Worm (Caenorhabditis elegans) whole organism, L4 larva: Measurements from ENCODE around the gene daz-1.

Experiments used
- F26F4.8 ChIP-seq: fragments of 200-800 bp; sonication (Bioruptor generic); conservative IDR thresholded peaks from 2 replicates; pipeline ENCODE4 v1.3.6; 2022; ENCODE audit warnings: missing genetic modification characterization, missing compliant biosample characterization
- F37D6.2 ChIP-seq: sonication (generic microtip); optimal IDR thresholded peaks from 2 replicates; lab custom pipeline; 2016; ENCODE audit warnings: mild to moderate bottlenecking, missing genetic modification characterization, missing compliant biosample characterization
- F49E8.2 ChIP-seq: sonication (generic microtip); optimal IDR thresholded peaks from 2 replicates; lab custom pipeline; 2016; ENCODE audit warnings: missing compliant biosample characterization, mild to moderate bottlenecking, missing genetic modification characterization, borderline replicate concordance
- T20F7.1 ChIP-seq: fragments of 200-800 bp; sonication (Bioruptor generic); optimal IDR thresholded peaks from 2 replicates; lab custom pipeline; 2018; ENCODE audit warnings: mild to moderate bottlenecking, missing genetic modification characterization, missing compliant biosample characterization
- T26A8.4 ChIP-seq: fragments of 200-800 bp; sonication (Bioruptor generic); IDR thresholded peaks from 2 replicates; pipeline ENCODE4 v1.3.6; 2022; ENCODE audit warnings: missing genetic modification characterization, missing compliant biosample characterization
- Y48G9A.11 ChIP-seq: fragments of 200-800 bp; sonication (Bioruptor generic); IDR thresholded peaks from 2 replicates; pipeline ENCODE4 v1.3.6; 2022; ENCODE audit warnings: missing genetic modification reagents, missing genetic modification characterization, missing compliant biosample characterization
- Y75B8A.6 ChIP-seq: fragments of 200-800 bp; sonication (Bioruptor generic); IDR thresholded peaks from 2 replicates; pipeline ENCODE4 v1.3.6; 2022; ENCODE audit warnings: missing genetic modification reagents, missing genetic modification characterization, missing compliant biosample characterization
- aha-1 ChIP-seq: fragments of 150-350 bp; peaks from one replicate; lab custom pipeline; 2014; ENCODE audit warnings: missing biosample characterization, missing genetic modification characterization
- aly-2 ChIP-seq: sonication (generic microtip); optimal IDR thresholded peaks from 2 replicates; lab custom pipeline; 2018; ENCODE audit warnings: missing biosample characterization, missing genetic modification characterization
- arid-1 ChIP-seq: fragments of 200-800 bp; sonication (Bioruptor generic); conservative IDR thresholded peaks from 2 replicates; pipeline ENCODE4 v1.3.6; 2022; ENCODE audit warnings: missing genetic modification reagents, missing genetic modification characterization, missing compliant biosample characterization
- ceh-44 ChIP-seq: fragments of 200-800 bp; sonication (Bioruptor generic); IDR thresholded peaks from 2 replicates; pipeline ENCODE4 v1.3.6; 2022; ENCODE audit warnings: missing genetic modification reagents, missing genetic modification characterization, missing compliant biosample characterization
- ceh-62 ChIP-seq: sonication (generic microtip); optimal IDR thresholded peaks from 2 replicates; lab custom pipeline; 2017; ENCODE audit warnings: missing biosample characterization, missing genetic modification characterization
- ceh-82 ChIP-seq: sonication (generic microtip); optimal IDR thresholded peaks from 2 replicates; lab custom pipeline; 2017; ENCODE audit warnings: missing biosample characterization, missing genetic modification characterization
- ctbp-1 ChIP-seq: fragments of 200-800 bp; sonication (Bioruptor generic); IDR thresholded peaks from 2 replicates; pipeline ENCODE4 v1.3.6; 2022; ENCODE audit warnings: missing genetic modification reagents, missing genetic modification characterization, missing compliant biosample characterization
- daf-16 ChIP-seq, 3 experiments: sonication (generic microtip); optimal IDR thresholded peaks; 2 replicates each; lab custom pipeline; 2016 to 2017; ENCODE audit warnings: missing genetic modification characterization in 3 of 3, missing genetic modification reagents in 3 of 3, mild to moderate bottlenecking in 2 of 3, missing compliant biosample characterization in 2 of 3, missing biosample characterization in 1 of 3, moderate library complexity in 1 of 3
- dpl-1 ChIP-seq: fragments of 150-350 bp; optimal IDR thresholded peaks from 2 replicates; lab custom pipeline; 2014; ENCODE audit warnings: missing biosample characterization, missing genetic modification reagents, missing genetic modification characterization
- duxl-1 ChIP-seq: sonication (generic microtip); optimal IDR thresholded peaks from 2 replicates; lab custom pipeline; 2016; ENCODE audit warnings: mild to moderate bottlenecking, missing genetic modification characterization, moderate library complexity, missing compliant biosample characterization; ENCODE audit not compliant: poor library complexity
- dve-1 ChIP-seq: sonication (generic microtip); optimal IDR thresholded peaks from 2 replicates; lab custom pipeline; 2017; ENCODE audit warnings: antibody characterized with exemption, mild to moderate bottlenecking, missing genetic modification characterization, missing compliant biosample characterization; ENCODE audit not compliant: insufficient read depth
- fos-1 ChIP-seq: fragments of 150-350 bp; optimal IDR thresholded peaks from 2 replicates; lab custom pipeline; 2014; ENCODE audit warnings: missing biosample characterization, missing genetic modification characterization
- gei-8 ChIP-seq: fragments of 200-800 bp; sonication (Bioruptor generic); optimal IDR thresholded peaks from 2 replicates; lab custom pipeline; 2018; ENCODE audit warnings: mild to moderate bottlenecking, missing genetic modification characterization, missing compliant biosample characterization
- hif-1 ChIP-seq, 2 experiments: sonication (generic microtip); optimal IDR thresholded peaks; 2 replicates each; lab custom pipeline; 2016 to 2017; ENCODE audit warnings: missing compliant biosample characterization in 2 of 2, missing genetic modification characterization in 2 of 2, missing genetic modification reagents in 2 of 2, missing genotype in 2 of 2, mild to moderate bottlenecking in 1 of 2
- hlh-11 ChIP-seq: fragments of 200-800 bp; sonication (Bioruptor generic); optimal IDR thresholded peaks from 2 replicates; lab custom pipeline; 2018; ENCODE audit warnings: mild to moderate bottlenecking, missing genetic modification characterization, missing compliant biosample characterization
- lim-7 ChIP-seq: fragments of 200-800 bp; sonication (Bioruptor generic); IDR thresholded peaks from 2 replicates; pipeline ENCODE4 v1.3.6; 2022; ENCODE audit warnings: missing genetic modification characterization, missing compliant biosample characterization
- lin-15B ChIP-seq: fragments of 150-350 bp; sonication (generic microtip); optimal IDR thresholded peaks from 3 replicates; lab custom pipeline; 2014; ENCODE audit warnings: missing biosample characterization, missing genetic modification characterization
- mxl-2 ChIP-seq: fragments of 200-800 bp; sonication (Bioruptor generic); conservative IDR thresholded peaks from 2 replicates; pipeline ENCODE4 v1.3.6; 2022; ENCODE audit warnings: missing genetic modification reagents, missing genetic modification characterization, missing compliant biosample characterization
- mxl-3 ChIP-seq: fragments of 200-800 bp; sonication (Bioruptor generic); optimal IDR thresholded peaks from 2 replicates; lab custom pipeline; 2018; ENCODE audit warnings: mild to moderate bottlenecking, missing genetic modification characterization, missing compliant biosample characterization
- nhr-28 ChIP-seq: fragments of 150-350 bp; optimal IDR thresholded peaks from 2 replicates; lab custom pipeline; 2014; ENCODE audit warnings: missing biosample characterization, missing genetic modification characterization
- nhr-42 ChIP-seq: fragments of 200-800 bp; sonication (Bioruptor generic); IDR thresholded peaks from 2 replicates; pipeline ENCODE4 v1.3.6; 2022; ENCODE audit warnings: missing genetic modification characterization, missing compliant biosample characterization
- pqm-1 ChIP-seq: sonication (generic microtip); optimal IDR thresholded peaks from 2 replicates; lab custom pipeline; 2017; ENCODE audit warnings: missing biosample characterization, missing genetic modification characterization
- saeg-2 ChIP-seq: fragments of 200-800 bp; sonication (Bioruptor generic); IDR thresholded peaks from 2 replicates; pipeline ENCODE4 v1.3.6; 2022; ENCODE audit warnings: missing genetic modification reagents, missing genetic modification characterization, missing compliant biosample characterization
- set-16 ChIP-seq: fragments of 200-800 bp; sonication (Bioruptor generic); IDR thresholded peaks from 2 replicates; pipeline ENCODE4 v1.3.6; 2022; ENCODE audit warnings: missing genetic modification reagents, missing genetic modification characterization, missing compliant biosample characterization
- skn-1 ChIP-seq: fragments of 150-350 bp; optimal IDR thresholded peaks from 2 replicates; lab custom pipeline; 2014; ENCODE audit warnings: missing biosample characterization, missing genetic modification characterization
- spr-3 ChIP-seq: fragments of 200-800 bp; sonication (Bioruptor generic); optimal IDR thresholded peaks from 2 replicates; lab custom pipeline; 2018; ENCODE audit warnings: mild to moderate bottlenecking, missing genetic modification characterization, missing compliant biosample characterization
- tag-97 ChIP-seq: fragments of 200-800 bp; sonication (Bioruptor generic); IDR thresholded peaks from 2 replicates; pipeline ENCODE4 v1.3.6; 2022; ENCODE audit warnings: missing genetic modification characterization, missing compliant biosample characterization
- unc-130 ChIP-seq: sonication (generic microtip); optimal IDR thresholded peaks from 2 replicates; lab custom pipeline; 2016; ENCODE audit warnings: missing genetic modification reagents, missing genetic modification characterization, missing compliant biosample characterization
- unc-62 ChIP-seq, 3 experiments: fragments of 150-350 bp in 1 of 3; sonication (generic microtip); optimal IDR thresholded peaks in 2 of 3; peaks in 1 of 3; 1 replicate in 1 of 3; 2 replicates in 2 of 3; lab custom pipeline; 2014 to 2017; ENCODE audit warnings: missing biosample characterization in 3 of 3, missing genetic modification characterization in 3 of 3, missing genetic modification reagents in 3 of 3, missing genotype in 1 of 3
- vab-7 ChIP-seq: fragments of 200-800 bp; sonication (Bioruptor generic); IDR thresholded peaks from 2 replicates; pipeline ENCODE4 v1.3.6; 2022; ENCODE audit warnings: missing genetic modification reagents, missing genetic modification characterization, missing compliant biosample characterization
- zag-1 ChIP-seq: fragments of 150-350 bp; optimal IDR thresholded peaks from 2 replicates; lab custom pipeline; 2014; ENCODE audit warnings: missing biosample characterization, missing genetic modification characterization
- ztf-7 ChIP-seq: fragments of 150-350 bp; optimal IDR thresholded peaks from 2 replicates; lab custom pipeline; 2014; ENCODE audit warnings: missing biosample characterization, missing genetic modification characterization

The daz-1 gene

DNA sequence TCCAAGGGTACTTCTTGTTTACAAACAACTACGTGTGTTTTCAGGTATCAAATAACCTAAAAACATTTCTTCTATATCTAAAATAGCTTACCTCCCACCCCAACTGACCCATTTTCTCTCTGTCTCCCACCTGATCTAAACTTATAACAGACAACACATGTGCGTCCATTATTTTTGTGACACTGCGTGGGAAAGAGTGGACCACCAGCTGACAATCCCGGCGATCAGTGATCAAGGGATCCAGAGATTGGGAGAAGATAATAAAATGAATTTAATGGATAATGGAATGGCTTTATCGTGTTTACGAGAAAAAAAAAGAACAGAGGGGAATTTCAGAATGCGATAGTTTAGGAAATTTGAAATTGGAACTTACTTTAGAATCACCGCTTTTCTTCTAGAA is 6.9 kb upstream of the daz-1 start:
- TF ChIP-seq lin-15B (no peak), ceh-82 (no peak), mxl-3 (peak; percentile 52), daf-16 (GFP tag; optimal IDR thresholded peaks at IDR 0.05; lab: Kevin White, UChicago) (peak in 1 of 2 experiments; percentile 87), daf-16 (tag; optimal IDR thresholded peaks at IDR 0.05; lab: Kevin White, UChicago) (no peak), pqm-1 (tag; lab: Kevin White, UChicago) (no peak)

DNA sequence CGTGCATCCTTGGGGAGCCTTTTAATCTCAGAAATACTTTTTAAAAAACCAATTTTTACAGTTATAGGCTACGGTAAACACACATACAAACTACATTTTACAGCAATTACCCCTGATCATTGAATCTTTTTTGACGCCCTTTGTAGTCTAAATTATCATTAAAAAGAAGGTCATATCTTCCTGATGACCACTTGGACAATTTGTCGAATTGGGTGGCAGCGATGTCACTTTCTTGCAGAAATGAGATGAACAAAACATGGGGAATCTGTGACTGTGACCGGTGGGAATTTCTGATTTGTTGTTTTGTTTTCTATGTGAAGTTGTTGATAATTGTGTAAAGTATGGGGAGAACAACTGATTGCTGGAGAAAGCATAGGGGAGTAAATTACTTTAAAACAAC is 6.5 kb upstream of the daz-1 start:
- TF ChIP-seq vab-7 (GFP tag; lab: Robert Waterston, UW) (no peak), duxl-1 (no peak), nhr-28 (tag; lab: Kevin White, UChicago) (peak; percentile 79), arid-1 (GFP tag; lab: Robert Waterston, UW) (no peak), skn-1 (tag; lab: Kevin White, UChicago) (no peak), lim-7 (GFP tag; lab: Robert Waterston, UW) (no peak), set-16 (GFP tag; lab: Robert Waterston, UW) (no peak), F49E8.2 (no peak), unc-62 (GFP tag; optimal IDR thresholded peaks at IDR 0.05 in 1 of 2; lab: Kevin White, UChicago) (peak in 1 of 2 experiments; percentile 82), unc-62 (tag; optimal IDR thresholded peaks at IDR 0.05; lab: Kevin White, UChicago) (no peak), ctbp-1 (GFP tag; lab: Robert Waterston, UW) (no peak), dve-1 (tag; lab: Kevin White, UChicago) (no peak)

DNA sequence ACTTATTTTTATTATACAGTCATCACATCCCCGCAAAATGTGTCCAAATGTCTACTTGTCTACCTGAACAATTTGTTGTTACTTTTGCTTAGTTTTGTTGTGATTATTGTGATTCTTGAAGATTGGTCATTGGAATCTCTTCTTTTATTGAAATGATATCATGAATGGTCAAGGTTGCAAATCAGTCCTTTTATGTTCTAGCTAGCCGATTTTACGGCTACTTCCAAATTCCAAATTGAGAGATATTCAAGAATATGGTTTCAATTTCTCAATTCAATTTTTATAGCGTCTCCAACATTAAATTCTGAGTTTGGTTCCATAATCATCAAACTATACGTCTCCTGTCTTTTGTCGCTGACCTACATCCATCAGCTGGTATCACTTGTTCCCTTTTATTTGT is 4.8 kb upstream of the daz-1 start:
- peak; percentile 82 for TF ChIP-seq aha-1
- no peak for TF ChIP-seq mxl-2 (GFP tag; lab: Robert Waterston, UW)
- TF ChIP-seq, all 104 proteins: peak for 1

DNA sequence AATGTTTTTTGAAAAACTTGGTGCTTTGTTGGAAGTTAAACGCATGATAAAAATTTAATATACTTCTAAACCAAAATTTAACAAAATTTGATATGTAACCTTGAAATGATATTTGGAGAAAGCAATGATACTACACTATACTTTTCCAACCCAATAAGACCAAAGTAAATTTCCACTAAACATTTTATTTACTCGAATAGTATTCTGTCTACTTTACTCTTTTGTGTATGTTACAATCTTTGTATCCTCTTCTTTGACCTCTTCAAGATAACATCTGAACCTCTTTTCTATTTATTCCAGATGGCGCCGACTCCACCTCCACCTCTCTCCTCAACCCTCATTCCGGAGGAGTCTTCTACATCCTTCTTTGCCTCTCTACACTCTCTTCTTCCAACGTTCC is 2.6 kb upstream of the daz-1 start, which contains the start of gene dhs-5:
Gene dhs-5, plus strand, starts transcription at position 301 of the 400 bp plus-strand sequence.
- TF ChIP-seq hif-1 (tag; optimal IDR thresholded peaks at IDR 0.05; lab: Kevin White, UChicago) (no peak), zag-1 (no peak)
- TF ChIP-seq, all 104 proteins: peak for 0

DNA sequence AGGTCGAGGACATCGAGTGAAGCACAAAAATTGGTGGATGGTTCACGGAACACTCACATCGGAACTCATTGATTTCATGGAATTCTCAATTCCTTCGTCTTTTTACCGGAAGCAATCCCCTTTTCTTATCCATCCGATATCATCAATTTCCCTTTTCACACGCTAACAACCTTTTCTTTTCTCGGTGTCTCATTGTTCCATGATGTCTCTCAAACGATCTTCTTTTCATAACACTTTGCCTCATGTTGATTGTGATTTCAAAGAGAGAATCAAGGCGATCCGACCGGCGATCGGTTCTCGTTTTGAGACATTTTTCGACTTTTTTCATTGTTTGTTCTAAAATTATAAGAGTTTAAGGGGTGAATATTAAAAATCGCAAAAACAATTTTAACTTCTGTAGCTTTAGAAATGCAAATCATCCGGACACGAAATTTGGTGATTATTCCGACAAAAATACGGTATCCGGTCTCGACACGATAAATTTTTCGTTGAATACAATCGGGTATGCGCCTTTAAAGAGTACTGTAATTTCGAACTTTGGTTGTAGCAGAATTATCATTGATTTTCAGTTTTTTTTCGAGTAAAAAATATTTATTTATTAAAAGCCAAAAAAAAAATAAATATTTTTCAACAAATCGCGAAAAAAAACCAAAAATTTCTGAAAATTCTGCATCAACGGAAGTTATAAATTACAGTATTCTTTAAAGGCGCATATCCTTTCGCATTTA is 2.7 kb downstream of the daz-1 start:
- TF ChIP-seq mxl-3 = peak; percentile 25
- peak; percentile 27 for TF ChIP-seq nhr-28 (tag; lab: Kevin White, UChicago)
- TF ChIP-seq hlh-11 (tag; lab: Kevin White, UChicago) = no peak

DNA sequence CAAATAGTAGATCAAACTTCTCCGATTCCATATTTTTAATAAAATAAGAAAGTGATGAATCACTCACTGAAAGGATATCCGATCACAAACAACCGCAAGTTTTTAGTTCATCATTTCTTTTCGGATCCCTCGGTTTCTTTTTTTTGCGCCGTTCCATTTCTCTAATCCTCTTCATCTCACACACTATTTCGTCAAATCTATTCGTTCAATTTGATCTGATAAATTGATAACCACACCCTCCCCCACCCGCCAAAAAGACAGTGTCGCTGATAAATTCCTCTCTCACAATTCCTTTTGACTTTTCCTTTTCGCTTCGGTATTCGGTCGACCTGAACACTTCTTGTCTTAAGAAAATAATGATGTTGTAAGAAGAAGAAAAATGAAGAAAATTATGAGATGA is 3.4 kb downstream of the daz-1 start:
- TF ChIP-seq nhr-28 (tag; lab: Kevin White, UChicago) = peak; percentile 55
- TF ChIP-seq spr-3 = no peak
- peak; percentile 33 for TF ChIP-seq hlh-11 (tag; lab: Kevin White, UChicago)

DNA sequence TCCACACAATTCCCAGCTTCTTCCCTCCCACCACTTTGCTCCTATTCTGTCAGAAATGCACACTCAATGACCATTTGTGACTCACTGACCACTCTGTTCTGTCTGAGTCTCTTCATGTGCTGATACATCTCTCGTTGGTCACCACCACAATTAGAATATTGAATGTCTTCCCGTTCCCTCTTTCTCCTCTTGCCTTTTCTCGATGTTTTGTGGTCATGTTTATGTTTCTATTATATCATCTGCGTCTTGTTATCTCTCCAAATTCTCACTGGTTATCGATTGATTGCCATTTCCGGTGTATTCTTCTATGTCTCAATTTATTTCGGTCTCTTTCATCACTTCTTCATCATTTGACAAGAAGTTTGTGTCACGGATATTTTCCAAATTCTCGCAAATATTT is 4.8 kb downstream of the daz-1 start:
- TF ChIP-seq saeg-2 (GFP tag; lab: Robert Waterston, UW) (no peak), Y48G9A.11 (GFP tag; lab: Robert Waterston, UW) (no peak), aly-2 (tag; lab: Kevin White, UChicago) (no peak), F37D6.2 (tag; lab: Kevin White, UChicago) (no peak), ztf-7 (no peak), gei-8 (GFP tag; lab: Kevin White, UChicago) (no peak), fos-1 (tag; lab: Kevin White, UChicago) (no peak), ceh-62 (no peak), duxl-1 (no peak), T26A8.4 (no peak), unc-130 (GFP tag; lab: Kevin White, UChicago) (no peak), ceh-44 (GFP tag; lab: Robert Waterston, UW) (no peak), tag-97 (GFP tag; lab: Robert Waterston, UW) (no peak), dpl-1 (GFP tag; lab: Kevin White, UChicago) (no peak), Y75B8A.6 (no peak), F26F4.8 (no peak), T20F7.1 (no peak), nhr-42 (no peak)
